Worm (Caenorhabditis elegans): ENCODE measurements around the gene dhhc-14.

dhhc-14 gene

DNA sequence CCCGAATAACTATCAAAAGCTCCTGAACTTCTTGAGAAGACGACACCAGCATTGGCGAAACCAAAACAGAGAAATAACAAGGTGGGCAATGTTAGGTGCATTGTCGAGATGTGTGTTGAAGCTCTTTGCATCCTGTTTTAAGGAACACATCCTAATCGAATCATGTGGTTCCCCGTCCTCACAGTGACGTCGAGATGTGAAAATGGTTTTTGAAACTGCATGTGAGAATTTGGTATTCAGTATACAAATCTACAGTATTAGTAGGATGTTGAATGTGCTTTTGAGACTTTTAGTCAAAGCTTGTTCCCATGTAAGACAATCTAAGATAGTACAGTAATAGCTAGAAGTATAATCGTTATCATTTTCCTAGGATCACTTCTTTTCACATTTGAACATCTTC is 45.6 kb downstream of the dhhc-14 start, which contains the start of gene F18E9.7:
F18E9.7 (minus strand) TSS at position 101 of the 400 bp plus-strand sequence.
- TF ChIP-seq madf-5 (GFP tag; IDR thresholded peaks at IDR 0.05) (no peak), lin-29 (GFP tag; IDR thresholded peaks at IDR 0.05) (no peak)

- no peak for TF ChIP-seq duxl-1 (tag; optimal IDR thresholded peaks at IDR 0.05; ENCODE audit: poor library complexity)
- TF ChIP-seq aha-1 (tag), result peak; percentile 93
These were observed 46.4 kb downstream of the dhhc-14 start for ce11 chrX:8598491-8598890.

DNA sequence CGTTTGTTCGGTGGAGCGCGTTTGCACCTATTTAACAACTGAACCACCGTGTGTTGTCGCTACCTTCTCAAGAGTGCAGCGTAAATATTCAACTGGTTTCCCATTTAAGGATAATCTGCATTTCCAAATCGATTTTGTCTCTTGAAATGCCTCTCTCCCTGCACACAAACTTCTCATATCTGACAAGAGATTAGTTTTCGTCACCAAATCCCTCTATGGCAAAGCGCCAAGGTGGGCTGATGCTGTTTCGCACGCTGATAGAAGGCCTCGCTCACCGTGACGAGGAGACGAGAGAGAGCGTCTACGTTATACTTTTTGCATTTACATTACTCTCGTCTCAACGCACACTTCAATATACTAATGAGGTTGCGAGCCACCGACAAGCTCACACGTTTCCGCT is 47.6 kb downstream of the dhhc-14 start:
- TF ChIP-seq hlh-11 (tag; optimal IDR thresholded peaks at IDR 0.05) (no peak), ceh-20 (GFP tag; IDR thresholded peaks at IDR 0.05) (no peak), zip-2 (tag; optimal IDR thresholded peaks at IDR 0.05) (no peak), hlh-30 (tag; optimal IDR thresholded peaks at IDR 0.05; ENCODE audit: insufficient read depth) (no peak), fkh-10 (GFP tag; optimal IDR thresholded peaks at IDR 0.05) (no peak), mep-1 (tag; optimal IDR thresholded peaks at IDR 0.05) (no peak)

ce11 chrX:8601235-8601634 is 49.2 kb downstream of the dhhc-14 start, which contains the start of gene F18E9.1:
Gene F18E9.1 (plus strand): TSS chrX:8601535.
- TF ChIP-seq daf-8 (GFP tag; IDR thresholded peaks at IDR 0.05) (no peak), lim-7 (GFP tag; IDR thresholded peaks at IDR 0.05) (no peak), mxl-3 (GFP tag; optimal IDR thresholded peaks at IDR 0.05) (no peak), nhr-11 (tag; optimal IDR thresholded peaks at IDR 0.05) (no peak), ctbp-1 (GFP tag; IDR thresholded peaks at IDR 0.05) (no peak), nhr-42 (GFP tag; IDR thresholded peaks at IDR 0.05) (no peak), zfp-3 (GFP tag; conservative IDR thresholded peaks at IDR 0.05) (no peak)

DNA sequence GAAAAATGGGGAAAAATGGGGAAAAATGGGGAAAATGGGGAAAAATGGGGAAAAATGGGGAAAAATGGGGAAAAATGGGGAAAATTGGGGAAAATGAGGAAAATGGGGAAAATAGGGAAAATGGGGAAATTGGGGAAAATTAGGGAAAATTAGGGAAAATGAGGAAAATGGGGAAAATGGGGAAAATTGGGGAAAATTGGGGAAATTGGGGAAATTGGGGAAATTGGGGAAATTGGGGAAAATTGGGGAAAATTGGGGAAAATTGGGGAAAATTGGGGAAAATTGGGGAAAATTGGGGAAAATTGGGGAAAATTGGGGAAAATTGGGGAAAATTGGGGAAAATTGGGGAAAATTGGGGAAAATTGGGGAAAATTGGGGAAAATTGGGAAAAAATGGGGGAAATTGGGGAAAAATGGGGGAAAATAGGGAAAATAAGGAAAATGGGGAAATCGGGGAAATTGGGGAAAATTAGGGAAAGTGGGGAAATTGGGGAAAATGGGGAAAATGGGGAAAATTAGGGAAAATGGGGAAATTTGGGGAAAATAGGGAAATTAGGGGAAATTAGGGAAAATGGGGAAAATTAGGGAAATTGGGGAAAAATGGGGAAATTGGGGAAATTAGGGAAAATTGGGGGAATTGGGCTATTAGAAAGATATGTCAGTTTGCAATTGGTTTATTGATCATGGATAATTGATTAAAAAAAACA is 50.8 kb downstream of the dhhc-14 start:
- peak; percentile 34; the same call in 1 of the 2 replicates for TF ChIP-seq nhr-42 (GFP tag; IDR thresholded peaks at IDR 0.05)
- no peak for TF ChIP-seq fos-1 (tag; optimal IDR thresholded peaks at IDR 0.05)
- TF ChIP-seq madf-9 (GFP tag; conservative IDR thresholded peaks at IDR 0.05), result 0 out of 2 replicates have a peak, but pooled peaks have one; percentile 39

- TF ChIP-seq hlh-11 (tag; optimal IDR thresholded peaks at IDR 0.05), result peak; percentile 79
- TF ChIP-seq dmd-8 (GFP tag; IDR thresholded peaks at IDR 0.05), result no peak
- TF ChIP-seq mxl-3 (GFP tag; optimal IDR thresholded peaks at IDR 0.05), result peak; percentile 10
- no peak for TF ChIP-seq F37D6.2 (tag; optimal IDR thresholded peaks at IDR 0.05)
- TF ChIP-seq mdt-29 (GFP tag; IDR thresholded peaks at IDR 0.05), result peak; percentile 60; the same call in 1 of the 2 replicates
- TF ChIP-seq lin-13 (GFP tag; optimal IDR thresholded peaks at IDR 0.05), result no peak
- no peak for TF ChIP-seq nhr-111 (GFP tag; optimal IDR thresholded peaks at IDR 0.05)
- peak; percentile 57 for TF ChIP-seq pqm-1 (tag; optimal IDR thresholded peaks at IDR 0.05)
- TF ChIP-seq ztf-7 (tag; optimal IDR thresholded peaks at IDR 0.05), result no peak
- peak; percentile 63 for TF ChIP-seq tra-1 (GFP tag; IDR thresholded peaks at IDR 0.05)
- no peak for TF ChIP-seq mes-2 (tag; optimal IDR thresholded peaks at IDR 0.05; ENCODE audit: poor library complexity, severe bottlenecking)
- peak; percentile 43 for TF ChIP-seq nhr-102 (tag; optimal IDR thresholded peaks at IDR 0.05)
- TF ChIP-seq daf-12 (tag; optimal IDR thresholded peaks at IDR 0.05), result no peak
- TF ChIP-seq dmd-9 (GFP tag; IDR thresholded peaks at IDR 0.05), result no peak
- TF ChIP-seq ces-1 (GFP tag; optimal IDR thresholded peaks at IDR 0.05), result no peak
- no peak for TF ChIP-seq zfp-3 (GFP tag; conservative IDR thresholded peaks at IDR 0.05)
- peak; percentile 32; the same call in 1 of the 2 replicates for TF ChIP-seq set-16 (GFP tag; IDR thresholded peaks at IDR 0.05)
- no peak for TF ChIP-seq ceh-82 (tag; optimal IDR thresholded peaks at IDR 0.05)
- TF ChIP-seq sdz-12 (GFP tag; optimal IDR thresholded peaks at IDR 0.05), result no peak
- TF ChIP-seq lin-1 (GFP tag; IDR thresholded peaks at IDR 0.05), result peak; percentile 80
- no peak for TF ChIP-seq lin-38 (GFP tag; IDR thresholded peaks at IDR 0.05)
- no peak for TF ChIP-seq gei-8 (GFP tag; optimal IDR thresholded peaks at IDR 0.05)
- TF ChIP-seq aly-2 (tag; optimal IDR thresholded peaks at IDR 0.05), result no peak
- TF ChIP-seq Y105C5A.15 (GFP tag; IDR thresholded peaks at IDR 0.05), result no peak
- no peak for TF ChIP-seq lim-7 (GFP tag; IDR thresholded peaks at IDR 0.05)
- TF ChIP-seq spr-3 (GFP tag; optimal IDR thresholded peaks at IDR 0.05), result no peak
These were observed 52.1 kb downstream of the dhhc-14 start for ce11 chrX:8604160-8604559.
